Worm (Caenorhabditis elegans) whole organism, young adult: Measurements from ENCODE around the gene F02C9.1.

Experiments
- B0336.3 ChIP-seq: fragments of 200-800 bp; sonication (Bioruptor generic); IDR thresholded peaks from 2 replicates; pipeline ENCODE4 v1.3.6; 2022; ENCODE audit warnings: missing genetic modification characterization, missing compliant biosample characterization
- C06A6.2 ChIP-seq: fragments of 200-800 bp; sonication (Bioruptor generic); conservative IDR thresholded peaks from 2 replicates; pipeline ENCODE4 v1.3.6; 2022; ENCODE audit warnings: missing genetic modification characterization, missing compliant biosample characterization
- F49E8.2 ChIP-seq: sonication (generic microtip); optimal IDR thresholded peaks from 3 replicates; lab custom pipeline; 2017; ENCODE audit warnings: missing genetic modification characterization, mild to moderate bottlenecking, missing compliant biosample characterization, antibody characterized with exemption, moderate library complexity; ENCODE audit not compliant: insufficient read depth
- F52B5.7 ChIP-seq: sonication (generic microtip); optimal IDR thresholded peaks from 2 replicates; lab custom pipeline; 2016; ENCODE audit warnings: mild to moderate bottlenecking, missing genetic modification characterization, missing compliant biosample characterization
- F57C9.4 ChIP-seq: sonication (generic microtip); optimal IDR thresholded peaks from 2 replicates; lab custom pipeline; 2017; ENCODE audit warnings: mild to moderate bottlenecking, missing genetic modification characterization, missing compliant biosample characterization
- K11D2.4 ChIP-seq: fragments of 200-800 bp; sonication (Bioruptor generic); IDR thresholded peaks from 2 replicates; pipeline ENCODE4 v1.3.6; 2022; ENCODE audit warnings: missing genetic modification reagents, missing genetic modification characterization, missing compliant biosample characterization
- K12H6.12 ChIP-seq: fragments of 200-800 bp; sonication (Bioruptor generic); optimal IDR thresholded peaks from 2 replicates; lab custom pipeline; 2018; ENCODE audit warnings: mild to moderate bottlenecking, missing genetic modification characterization, missing compliant biosample characterization
- T07F8.4 ChIP-seq: sonication (generic microtip); optimal IDR thresholded peaks from 2 replicates; lab custom pipeline; 2016; ENCODE audit warnings: mild to moderate bottlenecking, missing genetic modification characterization, moderate library complexity, missing compliant biosample characterization
- Y53G8AR.9 ChIP-seq: fragments of 200-800 bp; sonication (Bioruptor generic); conservative IDR thresholded peaks from 2 replicates; pipeline ENCODE4 v1.3.6; 2022; ENCODE audit warnings: missing genetic modification reagents, missing genetic modification characterization, missing compliant biosample characterization
- Y56A3A.18 ChIP-seq: fragments of 200-800 bp; sonication (Bioruptor generic); IDR thresholded peaks from 2 replicates; pipeline ENCODE4 v1.3.6; 2022; ENCODE audit warnings: missing genetic modification reagents, missing genetic modification characterization, missing compliant biosample characterization
- Y95B8A.8 ChIP-seq: fragments of 200-800 bp; sonication (Bioruptor generic); IDR thresholded peaks from 2 replicates; pipeline ENCODE4 v1.3.6; 2022; ENCODE audit warnings: missing genetic modification reagents, missing genetic modification characterization, missing compliant biosample characterization
- aptf-3 ChIP-seq: fragments of 200-800 bp; sonication (Bioruptor generic); IDR thresholded peaks from 2 replicates; pipeline ENCODE4 v1.3.6; 2022; ENCODE audit warnings: missing genetic modification characterization, missing compliant biosample characterization
- athp-1 ChIP-seq: sonication (generic microtip); optimal IDR thresholded peaks from 2 replicates; lab custom pipeline; 2017; ENCODE audit warnings: mild to moderate bottlenecking, missing genetic modification characterization, missing compliant biosample characterization
- ceh-27 ChIP-seq: fragments of 200-800 bp; sonication (Bioruptor generic); optimal IDR thresholded peaks from 2 replicates; lab custom pipeline; 2018; ENCODE audit warnings: mild to moderate bottlenecking, missing genetic modification characterization, moderate library complexity, missing compliant biosample characterization
- ceh-40 ChIP-seq: fragments of 200-800 bp; sonication (Bioruptor generic); IDR thresholded peaks from 2 replicates; pipeline ENCODE4 v1.3.6; 2022; ENCODE audit warnings: missing genetic modification characterization, missing compliant biosample characterization
- ceh-91 ChIP-seq: fragments of 200-800 bp; sonication (Bioruptor generic); IDR thresholded peaks from 2 replicates; pipeline ENCODE4 v1.3.6; 2022; ENCODE audit warnings: missing genetic modification reagents, missing genetic modification characterization, missing compliant biosample characterization
- dox-1 ChIP-seq: fragments of 200-800 bp; sonication (Bioruptor generic); IDR thresholded peaks from 2 replicates; pipeline ENCODE4 v1.3.6; 2022; ENCODE audit warnings: missing genetic modification reagents, missing genetic modification characterization, missing compliant biosample characterization
- dpff-1 ChIP-seq: sonication (generic microtip); optimal IDR thresholded peaks from 2 replicates; lab custom pipeline; 2017; ENCODE audit warnings: mild to moderate bottlenecking, missing genetic modification characterization, missing compliant biosample characterization
- egl-44 ChIP-seq: fragments of 200-800 bp; sonication (Bioruptor generic); IDR thresholded peaks from 2 replicates; pipeline ENCODE4 v1.3.6; 2022; ENCODE audit warnings: missing genetic modification reagents, missing genetic modification characterization, missing compliant biosample characterization
- gei-17 ChIP-seq: fragments of 200-800 bp; sonication (Bioruptor generic); optimal IDR thresholded peaks from 2 replicates; lab custom pipeline; 2018; ENCODE audit warnings: mild to moderate bottlenecking, missing genetic modification characterization, missing compliant biosample characterization
- hlh-12 ChIP-seq: sonication (generic microtip); optimal IDR thresholded peaks from 2 replicates; lab custom pipeline; 2016; ENCODE audit warnings: missing genetic modification characterization, missing compliant biosample characterization
- hlh-26 ChIP-seq: fragments of 200-800 bp; sonication (Bioruptor generic); conservative IDR thresholded peaks from 2 replicates; pipeline ENCODE4 v1.3.6; 2022; ENCODE audit warnings: missing genetic modification reagents, missing genetic modification characterization, missing compliant biosample characterization
- hmg-20 ChIP-seq: fragments of 200-800 bp; sonication (Bioruptor generic); IDR thresholded peaks from 2 replicates; pipeline ENCODE4 v1.3.6; 2022; ENCODE audit warnings: missing genetic modification reagents, missing genetic modification characterization, missing compliant biosample characterization
- hrde-1 ChIP-seq: sonication (generic microtip); optimal IDR thresholded peaks from 2 replicates; lab custom pipeline; 2016; ENCODE audit warnings: missing genetic modification characterization, mild to moderate bottlenecking, missing compliant biosample characterization, moderate library complexity, missing genotype, missing genetic modification reagents, borderline replicate concordance
- lin-26 ChIP-seq: fragments of 200-800 bp; sonication (Bioruptor generic); IDR thresholded peaks from 2 replicates; pipeline ENCODE4 v1.3.6; 2022; ENCODE audit warnings: missing genetic modification reagents, missing genetic modification characterization, missing compliant biosample characterization
- lin-35 ChIP-seq, 3 experiments: fragments of 150-350 bp in 2 of 3; sonication (generic microtip) in 1 of 3; optimal IDR thresholded peaks; 2 replicates each; lab custom pipeline; 2014 to 2018; ENCODE audit warnings: missing biosample characterization in 3 of 3, missing genetic modification characterization in 3 of 3, missing genetic modification reagents in 3 of 3
- madf-8 ChIP-seq: fragments of 200-800 bp; sonication (Bioruptor generic); conservative IDR thresholded peaks from 2 replicates; pipeline ENCODE4 v1.3.6; 2022; ENCODE audit warnings: missing genetic modification reagents, missing genetic modification characterization, missing compliant biosample characterization
- mxl-1 ChIP-seq: sonication (generic microtip); optimal IDR thresholded peaks from 2 replicates; lab custom pipeline; 2016; ENCODE audit warnings: missing genetic modification characterization, missing compliant biosample characterization
- nhr-80 ChIP-seq: sonication (generic microtip); optimal IDR thresholded peaks from 2 replicates; lab custom pipeline; 2016; ENCODE audit warnings: missing genetic modification characterization, missing compliant biosample characterization
- nhr-90 ChIP-seq: sonication (generic microtip); optimal IDR thresholded peaks from 2 replicates; lab custom pipeline; 2016; ENCODE audit warnings: missing genotype, mild to moderate bottlenecking, missing genetic modification characterization, missing compliant biosample characterization
- rec-8 ChIP-seq, 2 experiments: sonication (generic microtip); optimal IDR thresholded peaks; 2 replicates each; lab custom pipeline; 2016; ENCODE audit warnings: mild to moderate bottlenecking in 2 of 2, missing genetic modification characterization in 2 of 2, missing genetic modification reagents in 2 of 2, missing genotype in 2 of 2, missing biosample characterization in 1 of 2, missing compliant biosample characterization in 1 of 2, moderate library complexity in 1 of 2
- sdz-38 ChIP-seq: sonication (generic microtip); optimal IDR thresholded peaks from 2 replicates; lab custom pipeline; 2016; ENCODE audit warnings: missing genotype, missing genetic modification characterization, missing compliant biosample characterization
- snpc-1.1 ChIP-seq: sonication (generic microtip); optimal IDR thresholded peaks from 2 replicates; lab custom pipeline; 2017; ENCODE audit warnings: missing genetic modification characterization, mild to moderate bottlenecking, missing compliant biosample characterization, antibody characterized with exemption, moderate library complexity, missing genotype, missing genetic modification reagents; ENCODE audit not compliant: insufficient read depth
- snpc-1.3 ChIP-seq: sonication (generic microtip); optimal IDR thresholded peaks from 2 replicates; lab custom pipeline; 2017; ENCODE audit warnings: missing genetic modification characterization, mild to moderate bottlenecking, missing compliant biosample characterization, antibody characterized with exemption, moderate library complexity, missing genotype, missing genetic modification reagents; ENCODE audit not compliant: insufficient read depth
- snpc-4 ChIP-seq, 5 experiments: fragments of 150-350 bp in 1 of 5; sonication (generic microtip) in 4 of 5; optimal IDR thresholded peaks; 2 replicates each; lab custom pipeline; 2014 to 2018; ENCODE audit warnings: missing genetic modification characterization in 5 of 5, missing biosample characterization in 3 of 5, antibody characterized with exemption in 2 of 5, mild to moderate bottlenecking in 2 of 5, missing compliant biosample characterization in 2 of 5, missing genotype in 2 of 5, moderate library complexity in 2 of 5, missing genetic modification reagents in 1 of 5
- somi-1 ChIP-seq: fragments of 200-800 bp; sonication (Bioruptor generic); optimal IDR thresholded peaks from 2 replicates; lab custom pipeline; 2018; ENCODE audit warnings: mild to moderate bottlenecking, missing genetic modification characterization, missing compliant biosample characterization
- sptf-2 ChIP-seq: fragments of 200-800 bp; sonication (Bioruptor generic); optimal IDR thresholded peaks from 2 replicates; lab custom pipeline; 2018; ENCODE audit warnings: mild to moderate bottlenecking, missing genetic modification characterization, missing compliant biosample characterization
- tlf-1 ChIP-seq: fragments of 200-800 bp; sonication (Bioruptor generic); optimal IDR thresholded peaks from 2 replicates; lab custom pipeline; 2018; ENCODE audit warnings: mild to moderate bottlenecking, missing genetic modification characterization, missing compliant biosample characterization
- ztf-22 ChIP-seq: fragments of 200-800 bp; sonication (Bioruptor generic); optimal IDR thresholded peaks from 2 replicates; lab custom pipeline; 2018; ENCODE audit warnings: mild to moderate bottlenecking, missing genetic modification characterization, moderate library complexity, missing compliant biosample characterization
- ztf-25 ChIP-seq: fragments of 200-800 bp; sonication (Bioruptor generic); IDR thresholded peaks from 2 replicates; pipeline ENCODE4 v1.3.6; 2022; ENCODE audit warnings: missing genetic modification reagents, missing genetic modification characterization, missing compliant biosample characterization

Gene F02C9.1

ce11 chrV:3119185-3119584 is 19.3 kb upstream of the F02C9.1 start:
- TF ChIP-seq nhr-80 (tag; lab: Kevin White, UChicago) (peak; percentile 50), Y95B8A.8 (GFP tag; lab: Robert Waterston, UW) (no peak), F49E8.2 (tag; lab: Kevin White, UChicago) (no peak), snpc-1.3 (no peak), hlh-12 (tag; lab: Kevin White, UChicago) (no peak), dox-1 (GFP tag; lab: Robert Waterston, UW) (0 out of 2 replicates have a peak, but pooled peaks have one; percentile 34)

- no peak for TF ChIP-seq ztf-22
- no peak for TF ChIP-seq madf-8
- no peak for TF ChIP-seq ceh-91
- TF ChIP-seq Y56A3A.18 (GFP tag; lab: Robert Waterston, UW) = no peak
- no peak for TF ChIP-seq sdz-38 (tag; lab: Kevin White, UChicago)
- no peak for TF ChIP-seq lin-35 (GFP tag; optimal IDR thresholded peaks at IDR 0.05; lab: Kevin White, UChicago)
- no peak for TF ChIP-seq dpff-1 (tag; lab: Kevin White, UChicago)
- TF ChIP-seq, all 124 proteins: peak for 0
These were observed 16.8 kb upstream of the F02C9.1 start, which contains the start of gene srt-56 for ce11 chrV:3121743-3122142. Gene srt-56 (minus strand): TSS chrV:3121843.

ce11 chrV:3122403-3122802 is 16.1 kb upstream of the F02C9.1 start:
- TF ChIP-seq K11D2.4 (GFP tag; lab: Robert Waterston, UW) (no peak), B0336.3 (no peak), Y53G8AR.9 (no peak)

ce11 chrV:3124912-3125311 is 13.6 kb upstream of the F02C9.1 start, which contains the start of gene Y73C8C.12:
Gene Y73C8C.12 (plus strand): TSS chrV:3125212.
- TF ChIP-seq ceh-91 = no peak
- no peak for TF ChIP-seq hlh-26 (GFP tag; lab: Robert Waterston, UW)
- no peak for TF ChIP-seq nhr-90 (tag; lab: Kevin White, UChicago)
- TF ChIP-seq F57C9.4 (tag; lab: Kevin White, UChicago) = no peak
- no peak for TF ChIP-seq hmg-20 (GFP tag; lab: Robert Waterston, UW)
- TF ChIP-seq dpff-1 (tag; lab: Kevin White, UChicago) = no peak

- TF ChIP-seq T07F8.4 (tag; lab: Kevin White, UChicago) = no peak
- TF ChIP-seq lin-26 (GFP tag; lab: Robert Waterston, UW) = no peak
- no peak for TF ChIP-seq rec-8 (tag; optimal IDR thresholded peaks at IDR 0.05; lab: Kevin White, UChicago)
- TF ChIP-seq aptf-3 = no peak
- TF ChIP-seq somi-1 = no peak
- no peak for TF ChIP-seq dox-1 (GFP tag; lab: Robert Waterston, UW)
- no peak for TF ChIP-seq hrde-1 (tag; lab: Kevin White, UChicago)
- no peak for TF ChIP-seq F52B5.7 (tag; lab: Kevin White, UChicago)
- TF ChIP-seq hmg-20 (GFP tag; lab: Robert Waterston, UW) = no peak
These were observed 10.8 kb upstream of the F02C9.1 start, which contains the start of gene Y73C8C.10 for ce11 chrV:3127670-3128069. Gene Y73C8C.10 (minus strand): TSS chrV:3127770.

ce11 chrV:3128803-3129202 is 9.7 kb upstream of the F02C9.1 start, which contains the start of gene tat-6:
Gene tat-6 (plus strand): TSS chrV:3129103.
- TF ChIP-seq ztf-25 (GFP tag; lab: Robert Waterston, UW) (no peak), K12H6.12 (tag; lab: Kevin White, UChicago) (no peak), C06A6.2 (no peak), mxl-1 (tag; lab: Kevin White, UChicago) (no peak), snpc-4 (GFP tag; optimal IDR thresholded peaks at IDR 0.05; lab: Kevin White, UChicago) (no peak), snpc-4 (tag; optimal IDR thresholded peaks at IDR 0.05; lab: Kevin White, UChicago) (no peak), gei-17 (GFP tag; lab: Kevin White, UChicago) (no peak), ceh-27 (GFP tag; lab: Kevin White, UChicago) (no peak), egl-44 (GFP tag; lab: Robert Waterston, UW) (no peak), athp-1 (tag; lab: Kevin White, UChicago) (no peak), ceh-40 (GFP tag; lab: Robert Waterston, UW) (no peak), sptf-2 (GFP tag; lab: Kevin White, UChicago) (no peak), tlf-1 (GFP tag; lab: Kevin White, UChicago) (no peak), snpc-1.1 (no peak), hlh-12 (tag; lab: Kevin White, UChicago) (no peak)
